In genomic region chrX:10088023-10088913, dm6 we compare ENCODE assay signal across 1 fruit fly cellular context.
TF ChIP-seq lines count a peak whose summit lies in the region.

No protein-coding gene starts in this region.

TF ChIP-seq in whole organism, embryonic, 481 proteins besides CTCF, POLR2A, EP300 and RAD21 (continued from another document and continues in another):
- TF ChIP-seq so (GFP tag; IDR thresholded peaks at IDR 0.05; lab: Robert Waterston, UW), result 0 out of 3 replicates have a peak, but pooled peaks have one; percentile 46
- peak; percentile 16 for TF ChIP-seq HmgZ (tag; optimal IDR thresholded peaks at IDR 0.05; lab: Kevin White, UChicago)
- TF ChIP-seq al (GFP tag; IDR thresholded peaks at IDR 0.05; lab: Robert Waterston, UW), result no peak
- no peak for TF ChIP-seq sqz (GFP tag; optimal IDR thresholded peaks at IDR 0.05; lab: Kevin White, UChicago)
- TF ChIP-seq Fer1 (GFP tag; optimal IDR thresholded peaks at IDR 0.05; lab: Kevin White, UChicago), result peak; percentile 35
- TF ChIP-seq unpg (GFP tag; optimal IDR thresholded peaks at IDR 0.05; lab: Kevin White, UChicago), result peak; percentile 74
- TF ChIP-seq CG11504 (tag; optimal IDR thresholded peaks at IDR 0.05; lab: Kevin White, UChicago), result peak; percentile 69
- TF ChIP-seq ham (GFP tag; IDR thresholded peaks at IDR 0.05; lab: Robert Waterston, UW), result no peak
- peak; percentile 32 for TF ChIP-seq CG11723 (GFP tag; optimal IDR thresholded peaks at IDR 0.05; lab: Kevin White, UChicago)
- peak; percentile 39 for TF ChIP-seq CG1233 (GFP tag; optimal IDR thresholded peaks at IDR 0.05; lab: Kevin White, UChicago)
- no peak for TF ChIP-seq CG15073 (GFP tag; optimal IDR thresholded peaks at IDR 0.05; lab: Kevin White, UChicago)
- no peak for TF ChIP-seq usp (GFP tag; optimal IDR thresholded peaks at IDR 0.05; lab: Kevin White, UChicago)
- TF ChIP-seq cato (GFP tag; optimal IDR thresholded peaks at IDR 0.05; lab: Kevin White, UChicago; ENCODE audit: borderline replicate concordance), result no peak
- TF ChIP-seq gcm2 (GFP tag; optimal IDR thresholded peaks at IDR 0.05; lab: Kevin White, UChicago), result no peak
- no peak for TF ChIP-seq Jarid2 (GFP tag; optimal IDR thresholded peaks at IDR 0.05; lab: Kevin White, UChicago)
- no peak for TF ChIP-seq tna (GFP tag; IDR thresholded peaks at IDR 0.05; lab: Robert Waterston, UW; ENCODE audit: partially characterized antibody)
- TF ChIP-seq HLH54F (GFP tag; optimal IDR thresholded peaks at IDR 0.05; lab: Kevin White, UChicago), result peak; percentile 3
- no peak for TF ChIP-seq Bgb (GFP tag; IDR thresholded peaks at IDR 0.05; lab: Robert Waterston, UW; ENCODE audit: partially characterized antibody)
- peak; percentile 43 for TF ChIP-seq CG3407 (GFP tag; optimal IDR thresholded peaks at IDR 0.05; lab: Kevin White, UChicago)
- TF ChIP-seq CG9876 (GFP tag; optimal IDR thresholded peaks at IDR 0.05; lab: Kevin White, UChicago), result no peak
- peak; percentile 59; the same call in 1 of the 2 replicates for TF ChIP-seq CG32767 (GFP tag; IDR thresholded peaks at IDR 0.05; lab: Robert Waterston, UW)
- TF ChIP-seq E2f2 (GFP tag; IDR thresholded peaks at IDR 0.05; lab: Robert Waterston, UW), result peak; percentile 49
- TF ChIP-seq ind (GFP tag; optimal IDR thresholded peaks at IDR 0.05; lab: Kevin White, UChicago), result peak; percentile 41
- no peak for TF ChIP-seq bbx (GFP tag; IDR thresholded peaks at IDR 0.05; lab: Robert Waterston, UW; ENCODE audit: partially characterized antibody)
- TF ChIP-seq CG7372 (GFP tag; IDR thresholded peaks at IDR 0.05; lab: Robert Waterston, UW), result no peak
- no peak for TF ChIP-seq p53 (GFP tag; optimal IDR thresholded peaks at IDR 0.05; lab: Kevin White, UChicago)
- peak; percentile 55 for TF ChIP-seq CG10431 (GFP tag; optimal IDR thresholded peaks at IDR 0.05; lab: Kevin White, UChicago)
- TF ChIP-seq CG3065 (GFP tag; optimal IDR thresholded peaks at IDR 0.05; lab: Kevin White, UChicago), result peak; percentile 11
- TF ChIP-seq nmo (GFP tag; optimal IDR thresholded peaks at IDR 0.05; lab: Kevin White, UChicago), result peak; percentile 59
- no peak for TF ChIP-seq sug (tag; optimal IDR thresholded peaks at IDR 0.05; lab: Kevin White, UChicago)
- TF ChIP-seq trem (tag; optimal IDR thresholded peaks at IDR 0.05; lab: Kevin White, UChicago), result peak; percentile 41
- no peak for TF ChIP-seq tio (GFP tag; optimal IDR thresholded peaks at IDR 0.05; lab: Kevin White, UChicago)
- TF ChIP-seq gro (GFP tag; optimal IDR thresholded peaks at IDR 0.05; lab: Kevin White, UChicago), result no peak
- TF ChIP-seq CG2202 (tag; optimal IDR thresholded peaks at IDR 0.05; lab: Kevin White, UChicago), result peak; percentile 52
- TF ChIP-seq chinmo (GFP tag; IDR thresholded peaks at IDR 0.05; lab: Robert Waterston, UW; ENCODE audit: partially characterized antibody), result no peak
- TF ChIP-seq CG11456 (GFP tag; IDR thresholded peaks at IDR 0.05; lab: Robert Waterston, UW), result peak; percentile 42; the same call in 1 of the 3 replicates
- TF ChIP-seq trh (GFP tag; optimal IDR thresholded peaks at IDR 0.05; lab: Kevin White, UChicago), result no peak
- no peak for TF ChIP-seq Doc3 (GFP tag; IDR thresholded peaks at IDR 0.05; lab: Robert Waterston, UW; ENCODE audit: partially characterized antibody)
- TF ChIP-seq Sry-δ (GFP tag; optimal IDR thresholded peaks at IDR 0.05; lab: Kevin White, UChicago), result no peak
- no peak for TF ChIP-seq CG13894 (tag; optimal IDR thresholded peaks at IDR 0.05; lab: Kevin White, UChicago)
- TF ChIP-seq Dbx (GFP tag; IDR thresholded peaks at IDR 0.05; lab: Robert Waterston, UW), result no peak
- peak; percentile 48; the same call in 1 of the 2 replicates for TF ChIP-seq CG43689 (GFP tag; IDR thresholded peaks at IDR 0.05; lab: Robert Waterston, UW)
- peak; percentile 48 for TF ChIP-seq Hmr (GFP tag; optimal IDR thresholded peaks at IDR 0.05; lab: Kevin White, UChicago)
- peak; percentile 56 for TF ChIP-seq CG8359 (GFP tag; optimal IDR thresholded peaks at IDR 0.05; lab: Kevin White, UChicago; ENCODE audit: borderline replicate concordance)
- TF ChIP-seq schlank (tag; optimal IDR thresholded peaks at IDR 0.05; lab: Kevin White, UChicago), result no peak
- TF ChIP-seq CG42726 (GFP tag; IDR thresholded peaks at IDR 0.05; lab: Robert Waterston, UW; ENCODE audit: partially characterized antibody), result no peak
- peak; percentile 62; the same call in 1 of the 2 replicates for TF ChIP-seq E2f1 (GFP tag; IDR thresholded peaks at IDR 0.05; lab: Robert Waterston, UW)
- TF ChIP-seq CG6654 (GFP tag; optimal IDR thresholded peaks at IDR 0.05; lab: Kevin White, UChicago), result no peak
- no peak for TF ChIP-seq gfzf (GFP tag; optimal IDR thresholded peaks at IDR 0.05; lab: Kevin White, UChicago)
- peak; percentile 76 for TF ChIP-seq sisA (GFP tag; IDR thresholded peaks at IDR 0.05; lab: Robert Waterston, UW)
- peak; percentile 74 for TF ChIP-seq Awh (GFP tag; IDR thresholded peaks at IDR 0.05; lab: Robert Waterston, UW)
- TF ChIP-seq Dip2 (GFP tag; IDR thresholded peaks at IDR 0.05; lab: Robert Waterston, UW), result no peak
- 0 out of 2 replicates have a peak, but pooled peaks have one; percentile 45 for TF ChIP-seq Atf6 (GFP tag; IDR thresholded peaks at IDR 0.05; lab: Robert Waterston, UW)
- peak; percentile 53; the same call in 1 of the 2 replicates for TF ChIP-seq CG14014 (GFP tag; IDR thresholded peaks at IDR 0.05; lab: Robert Waterston, UW)
- TF ChIP-seq CG33213 (GFP tag; optimal IDR thresholded peaks at IDR 0.05; lab: Kevin White, UChicago), result peak; percentile 20
- no peak for TF ChIP-seq org-1 (GFP tag; optimal IDR thresholded peaks at IDR 0.05; lab: Kevin White, UChicago)
- no peak for TF ChIP-seq Dfd (GFP tag; optimal IDR thresholded peaks at IDR 0.05; lab: Kevin White, UChicago)
- TF ChIP-seq CG12219 (GFP tag; optimal IDR thresholded peaks at IDR 0.05; lab: Kevin White, UChicago), result peak; percentile 13
- TF ChIP-seq Dp (GFP tag; optimal IDR thresholded peaks at IDR 0.05; lab: Kevin White, UChicago), result no peak
- peak; percentile 29; the same call in 1 of the 3 replicates for TF ChIP-seq CG2889 (GFP tag; IDR thresholded peaks at IDR 0.05; lab: Robert Waterston, UW)
- TF ChIP-seq CG12155 (GFP tag; optimal IDR thresholded peaks at IDR 0.05; lab: Kevin White, UChicago), result peak; percentile 18
- no peak for TF ChIP-seq dm (GFP tag; optimal IDR thresholded peaks at IDR 0.05; lab: Kevin White, UChicago)
- peak; percentile 53 for TF ChIP-seq odd (GFP tag; optimal IDR thresholded peaks at IDR 0.05; lab: Kevin White, UChicago)
- peak in 1 of 2 experiments; percentile 9 for TF ChIP-seq eve (GFP tag; optimal IDR thresholded peaks at IDR 0.05; lab: Kevin White, UChicago)
- no peak for TF ChIP-seq CG12769 (tag; optimal IDR thresholded peaks at IDR 0.05; lab: Kevin White, UChicago)
- no peak for TF ChIP-seq scrt (GFP tag; optimal IDR thresholded peaks at IDR 0.05; lab: Kevin White, UChicago)
- TF ChIP-seq B-H2 (GFP tag; optimal IDR thresholded peaks at IDR 0.05; lab: Kevin White, UChicago), result no peak
- TF ChIP-seq CG6689 (GFP tag; IDR thresholded peaks at IDR 0.05; lab: Robert Waterston, UW), result peak; percentile 76
- peak; percentile 30 for TF ChIP-seq Lhr (GFP tag; optimal IDR thresholded peaks at IDR 0.05; lab: Kevin White, UChicago)
- no peak; the same call in 1 of the 2 replicates for TF ChIP-seq Scr (GFP tag; IDR thresholded peaks at IDR 0.05; lab: Robert Waterston, UW; ENCODE audit: partially characterized antibody)
- peak; percentile 9 for TF ChIP-seq CG10147 (GFP tag; optimal IDR thresholded peaks at IDR 0.05; lab: Kevin White, UChicago)
- TF ChIP-seq Chrac-16 (GFP tag; optimal IDR thresholded peaks at IDR 0.05; lab: Kevin White, UChicago), result peak; percentile 71
- TF ChIP-seq CG17359 (tag; optimal IDR thresholded peaks at IDR 0.05; lab: Kevin White, UChicago), result peak; percentile 49
- peak; percentile 94 for TF ChIP-seq CG4707 (GFP tag; optimal IDR thresholded peaks at IDR 0.05; lab: Kevin White, UChicago)
- TF ChIP-seq mam (GFP tag; optimal IDR thresholded peaks at IDR 0.05; lab: Kevin White, UChicago), result peak; percentile 2
- 0 out of 3 replicates have a peak, but pooled peaks have one; percentile 24 for TF ChIP-seq sr (GFP tag; IDR thresholded peaks at IDR 0.05; lab: Robert Waterston, UW)
- peak; percentile 47 for TF ChIP-seq Hr3 (GFP tag; optimal IDR thresholded peaks at IDR 0.05; lab: Kevin White, UChicago)
- TF ChIP-seq jigr1 (GFP tag; IDR thresholded peaks at IDR 0.05; lab: Robert Waterston, UW), result 0 out of 3 replicates have a peak, but pooled peaks have one; percentile 21
- no peak for TF ChIP-seq CG7745 (tag; optimal IDR thresholded peaks at IDR 0.05; lab: Kevin White, UChicago)
- TF ChIP-seq CG2199 (GFP tag; IDR thresholded peaks at IDR 0.05; lab: Robert Waterston, UW), result no peak
- no peak for TF ChIP-seq CG8478 (optimal IDR thresholded peaks at IDR 0.05; lab: Kevin White, UChicago)
- TF ChIP-seq prd (optimal IDR thresholded peaks at IDR 0.05; lab: Kevin White, UChicago), result no peak
- peak; percentile 89 for TF ChIP-seq prd (GFP tag; IDR thresholded peaks at IDR 0.05; lab: Robert Waterston, UW)
- peak; percentile 85 for TF ChIP-seq ara (GFP tag; IDR thresholded peaks at IDR 0.05; lab: Robert Waterston, UW)
- peak; percentile 62 for TF ChIP-seq PHDP (tag; optimal IDR thresholded peaks at IDR 0.05; lab: Kevin White, UChicago)
- peak; percentile 55; the same call in 1 of the 3 replicates for TF ChIP-seq CG11093 (GFP tag; IDR thresholded peaks at IDR 0.05; lab: Robert Waterston, UW)
- TF ChIP-seq CG8388 (GFP tag; optimal IDR thresholded peaks at IDR 0.05; lab: Kevin White, UChicago), result peak; percentile 65
- TF ChIP-seq CG17829 (tag; optimal IDR thresholded peaks at IDR 0.05; lab: Kevin White, UChicago), result peak; percentile 68
- TF ChIP-seq CG10274 (GFP tag; optimal IDR thresholded peaks at IDR 0.05; lab: Kevin White, UChicago), result peak; percentile 10
- peak; percentile 14 for TF ChIP-seq Max (GFP tag; optimal IDR thresholded peaks at IDR 0.05; lab: Kevin White, UChicago)
- TF ChIP-seq en (GFP tag; optimal IDR thresholded peaks at IDR 0.05; lab: Kevin White, UChicago), result no peak
- 0 out of 2 replicates have a peak, but pooled peaks have one; percentile 30 for TF ChIP-seq CG14667 (GFP tag; IDR thresholded peaks at IDR 0.05; lab: Robert Waterston, UW)
- TF ChIP-seq ewg (GFP tag; optimal IDR thresholded peaks at IDR 0.05; lab: Kevin White, UChicago), result peak; percentile 27
- peak; percentile 29; the same call in 1 of the 3 replicates for TF ChIP-seq CG16813 (GFP tag; IDR thresholded peaks at IDR 0.05; lab: Robert Waterston, UW; ENCODE audit: partially characterized antibody)
- peak; percentile 1 for TF ChIP-seq CG1792 (GFP tag; optimal IDR thresholded peaks at IDR 0.05; lab: Kevin White, UChicago)
- peak; percentile 45; the same call in 1 of the 2 replicates for TF ChIP-seq CG4360 (GFP tag; IDR thresholded peaks at IDR 0.05; lab: Robert Waterston, UW)
- no peak for TF ChIP-seq mld (GFP tag; IDR thresholded peaks at IDR 0.05; lab: Robert Waterston, UW; ENCODE audit: partially characterized antibody)
- TF ChIP-seq CG18476 (GFP tag; optimal IDR thresholded peaks at IDR 0.05; lab: Kevin White, UChicago), result no peak
- TF ChIP-seq Blimp-1 (GFP tag; optimal IDR thresholded peaks at IDR 0.05; lab: Kevin White, UChicago), result peak; percentile 38
- TF ChIP-seq CG4404 (GFP tag; IDR thresholded peaks at IDR 0.05; lab: Robert Waterston, UW), result peak; percentile 76
- peak; percentile 25 for TF ChIP-seq Abd-B (GFP tag; optimal IDR thresholded peaks at IDR 0.05; lab: Kevin White, UChicago)
- peak; percentile 41 for TF ChIP-seq CG13424 (tag; optimal IDR thresholded peaks at IDR 0.05; lab: Kevin White, UChicago)
- no peak for TF ChIP-seq CG8281 (tag; optimal IDR thresholded peaks at IDR 0.05; lab: Kevin White, UChicago)
- TF ChIP-seq CG5245 (GFP tag; optimal IDR thresholded peaks at IDR 0.05; lab: Kevin White, UChicago), result peak; percentile 15
- TF ChIP-seq Hey (tag; optimal IDR thresholded peaks at IDR 0.05; lab: Kevin White, UChicago), result no peak
- no peak for TF ChIP-seq yki (optimal IDR thresholded peaks at IDR 0.05; lab: Kevin White, UChicago)
- TF ChIP-seq CG7786 (GFP tag; optimal IDR thresholded peaks at IDR 0.05; lab: Kevin White, UChicago), result peak; percentile 29
- no peak for TF ChIP-seq CG6175 (GFP tag; IDR thresholded peaks at IDR 0.05; lab: Robert Waterston, UW)
- TF ChIP-seq CG4820 (GFP tag; optimal IDR thresholded peaks at IDR 0.05; lab: Kevin White, UChicago), result peak; percentile 43
- TF ChIP-seq Ptx1 (GFP tag; IDR thresholded peaks at IDR 0.05; lab: Robert Waterston, UW), result peak; percentile 76
- no peak for TF ChIP-seq gt (GFP tag; IDR thresholded peaks at IDR 0.05; lab: Robert Waterston, UW)
- TF ChIP-seq esg (GFP tag; conservative IDR thresholded peaks at IDR 0.05; lab: Robert Waterston, UW), result peak; percentile 44
- peak; percentile 61 for TF ChIP-seq CG16815 (GFP tag; optimal IDR thresholded peaks at IDR 0.05; lab: Kevin White, UChicago)
- no peak for TF ChIP-seq ftz-f1 (GFP tag; optimal IDR thresholded peaks at IDR 0.05; lab: Kevin White, UChicago)
- TF ChIP-seq jing (GFP tag; optimal IDR thresholded peaks at IDR 0.05; lab: Kevin White, UChicago), result no peak
- no peak for TF ChIP-seq CG6683 (GFP tag; optimal IDR thresholded peaks at IDR 0.05; lab: Kevin White, UChicago)
- TF ChIP-seq fd64A (GFP tag; optimal IDR thresholded peaks at IDR 0.05; lab: Kevin White, UChicago), result no peak
- TF ChIP-seq chif (GFP tag; optimal IDR thresholded peaks at IDR 0.05; lab: Kevin White, UChicago), result peak; percentile 32 to 61
- no peak for TF ChIP-seq zf30C (GFP tag; optimal IDR thresholded peaks at IDR 0.05; lab: Kevin White, UChicago)
- TF ChIP-seq bab2 (GFP tag; optimal IDR thresholded peaks at IDR 0.05; lab: Kevin White, UChicago), result peak; percentile 11
- TF ChIP-seq H2.0 (GFP tag; IDR thresholded peaks at IDR 0.05; lab: Robert Waterston, UW), result peak; percentile 71
- peak; percentile 90 for TF ChIP-seq Xrp1 (GFP tag; IDR thresholded peaks at IDR 0.05; lab: Robert Waterston, UW)
- peak; percentile 57 for TF ChIP-seq grau (tag; optimal IDR thresholded peaks at IDR 0.05; lab: Kevin White, UChicago)
- TF ChIP-seq cwo (GFP tag; optimal IDR thresholded peaks at IDR 0.05; lab: Kevin White, UChicago), result peak; percentile 28
- peak; percentile 29; the same call in 1 of the 2 replicates for TF ChIP-seq CG3847 (GFP tag; IDR thresholded peaks at IDR 0.05; lab: Robert Waterston, UW)
- TF ChIP-seq az2 (GFP tag; optimal IDR thresholded peaks at IDR 0.05; lab: Kevin White, UChicago), result peak; percentile 55
- no peak for TF ChIP-seq Hr39 (optimal IDR thresholded peaks at IDR 0.05; lab: Kevin White, UChicago)
- TF ChIP-seq pita (GFP tag; optimal IDR thresholded peaks at IDR 0.05; lab: Kevin White, UChicago), result no peak
- no peak for TF ChIP-seq toy (GFP tag; IDR thresholded peaks at IDR 0.05; lab: Robert Waterston, UW)
- TF ChIP-seq Dek (tag; optimal IDR thresholded peaks at IDR 0.05; lab: Kevin White, UChicago), result no peak
